Worm (Caenorhabditis elegans) whole organism, late embryonic: ENCODE results near the gene tag-250.

ENCODE experiments used
- F13H6.1 ChIP-seq: sonication (generic microtip); optimal IDR thresholded peaks from 2 replicates; lab custom pipeline; 2016; ENCODE audit warnings: missing genetic modification characterization, missing compliant biosample characterization
- K02D7.2 ChIP-seq: sonication (generic microtip); optimal IDR thresholded peaks from 2 replicates; lab custom pipeline; 2017; ENCODE audit warnings: mild to moderate bottlenecking, missing genetic modification characterization, missing compliant biosample characterization
- Y22D7AL.16 ChIP-seq: sonication (generic microtip); optimal IDR thresholded peaks from 2 replicates; lab custom pipeline; 2016; ENCODE audit warnings: missing genetic modification characterization, missing compliant biosample characterization
- ama-1 ChIP-seq: fragments of 150-350 bp; optimal IDR thresholded peaks from 2 replicates; lab custom pipeline; 2014
- ceh-14 ChIP-seq: sonication (generic microtip); optimal IDR thresholded peaks from 2 replicates; lab custom pipeline; 2016; ENCODE audit warnings: missing genotype, missing genetic modification characterization, missing compliant biosample characterization
- ceh-18 ChIP-seq: sonication (generic microtip); optimal IDR thresholded peaks from 2 replicates; lab custom pipeline; 2016; ENCODE audit warnings: missing genetic modification characterization, missing compliant biosample characterization
- ceh-19 ChIP-seq: fragments of 200-800 bp; sonication (Bioruptor generic); optimal IDR thresholded peaks from 2 replicates; lab custom pipeline; 2018; ENCODE audit warnings: mild to moderate bottlenecking, missing genetic modification characterization, missing compliant biosample characterization
- ceh-2 ChIP-seq: sonication (generic microtip); optimal IDR thresholded peaks from 2 replicates; lab custom pipeline; 2016; ENCODE audit warnings: missing genotype, missing genetic modification characterization, missing compliant biosample characterization
- ceh-24 ChIP-seq: sonication (generic microtip); optimal IDR thresholded peaks from 2 replicates; lab custom pipeline; 2016; ENCODE audit warnings: mild to moderate bottlenecking, missing genetic modification characterization, missing compliant biosample characterization
- ceh-30 ChIP-seq: fragments of 150-350 bp; optimal IDR thresholded peaks from 2 replicates; lab custom pipeline; 2014; ENCODE audit warnings: missing biosample characterization, missing genetic modification characterization
- ceh-31 ChIP-seq: sonication (generic microtip); optimal IDR thresholded peaks from 2 replicates; lab custom pipeline; 2016; ENCODE audit warnings: missing genetic modification characterization, missing compliant biosample characterization
- ceh-34 ChIP-seq: sonication (generic microtip); optimal IDR thresholded peaks from 2 replicates; lab custom pipeline; 2016; ENCODE audit warnings: mild to moderate bottlenecking, missing genetic modification characterization, missing compliant biosample characterization
- che-1 ChIP-seq: sonication (generic microtip); optimal IDR thresholded peaks from 2 replicates; lab custom pipeline; 2016; ENCODE audit warnings: mild to moderate bottlenecking, missing genetic modification characterization, missing compliant biosample characterization
- elt-2 ChIP-seq: sonication (generic microtip); optimal IDR thresholded peaks from 2 replicates; lab custom pipeline; 2016; ENCODE audit warnings: missing genetic modification reagents, missing genetic modification characterization, missing compliant biosample characterization
- elt-4 ChIP-seq: sonication (generic microtip); optimal IDR thresholded peaks from 2 replicates; lab custom pipeline; 2016; ENCODE audit warnings: missing genetic modification characterization, missing compliant biosample characterization
- ets-4 ChIP-seq: sonication (generic microtip); optimal IDR thresholded peaks from 2 replicates; lab custom pipeline; 2016; ENCODE audit warnings: missing genetic modification characterization, missing compliant biosample characterization
- fax-1 ChIP-seq: sonication (generic microtip); optimal IDR thresholded peaks from 2 replicates; lab custom pipeline; 2016; ENCODE audit warnings: missing genotype, missing genetic modification characterization, missing compliant biosample characterization
- fkh-10 ChIP-seq: fragments of 150-350 bp; optimal IDR thresholded peaks from 2 replicates; lab custom pipeline; 2014; ENCODE audit warnings: missing biosample characterization, missing genetic modification reagents, missing genetic modification characterization
- hlh-13 ChIP-seq: fragments of 200-800 bp; sonication (Bioruptor generic); optimal IDR thresholded peaks from 2 replicates; lab custom pipeline; 2018; ENCODE audit warnings: mild to moderate bottlenecking, missing genetic modification characterization, missing compliant biosample characterization
- hlh-30 ChIP-seq: sonication (generic microtip); optimal IDR thresholded peaks from 2 replicates; lab custom pipeline; 2017; ENCODE audit warnings: antibody characterized with exemption, missing genetic modification characterization, missing compliant biosample characterization; ENCODE audit not compliant: insufficient read depth
- hlh-6 ChIP-seq: sonication (generic microtip); optimal IDR thresholded peaks from 2 replicates; lab custom pipeline; 2016; ENCODE audit warnings: missing genotype, missing genetic modification characterization, missing compliant biosample characterization
- hlh-8 ChIP-seq: sonication (generic microtip); optimal IDR thresholded peaks from 2 replicates; lab custom pipeline; 2016; ENCODE audit warnings: missing genotype, missing genetic modification characterization, missing compliant biosample characterization
- madf-2 ChIP-seq: sonication (generic microtip); optimal IDR thresholded peaks from 2 replicates; lab custom pipeline; 2017; ENCODE audit warnings: missing genetic modification characterization, missing compliant biosample characterization
- mec-3 ChIP-seq: sonication (generic microtip); optimal IDR thresholded peaks from 2 replicates; lab custom pipeline; 2016; ENCODE audit warnings: borderline replicate concordance, missing genetic modification characterization, missing compliant biosample characterization
- nfya-1 ChIP-seq: sonication (generic microtip); optimal IDR thresholded peaks from 2 replicates; lab custom pipeline; 2017; ENCODE audit warnings: missing genetic modification characterization, mild to moderate bottlenecking, missing compliant biosample characterization, antibody characterized with exemption, moderate library complexity
- nhr-232 ChIP-seq: sonication (generic microtip); optimal IDR thresholded peaks from 2 replicates; lab custom pipeline; 2016; ENCODE audit warnings: missing genetic modification characterization, missing compliant biosample characterization
- odd-2 ChIP-seq: sonication (generic microtip); optimal IDR thresholded peaks from 2 replicates; lab custom pipeline; 2017; ENCODE audit warnings: antibody characterized with exemption, mild to moderate bottlenecking, missing genetic modification characterization, missing compliant biosample characterization
- pag-3 ChIP-seq: sonication (generic microtip); optimal IDR thresholded peaks from 2 replicates; lab custom pipeline; 2016; ENCODE audit warnings: missing compliant biosample characterization, missing genetic modification characterization, borderline replicate concordance
- pax-1 ChIP-seq: fragments of 150-350 bp; optimal IDR thresholded peaks from 2 replicates; lab custom pipeline; 2014; ENCODE audit warnings: missing biosample characterization, missing genetic modification characterization
- pha-4 ChIP-seq: fragments of 150-350 bp; optimal IDR thresholded peaks from 2 replicates; lab custom pipeline; 2018; ENCODE audit warnings: missing biosample characterization, missing genetic modification reagents, missing genetic modification characterization
- pros-1 ChIP-seq: fragments of 150-350 bp; optimal IDR thresholded peaks from 2 replicates; lab custom pipeline; 2014; ENCODE audit warnings: missing biosample characterization, missing genetic modification reagents, missing genetic modification characterization
- ref-2 ChIP-seq: sonication (generic microtip); optimal IDR thresholded peaks from 2 replicates; lab custom pipeline; 2016; ENCODE audit warnings: missing genetic modification characterization, missing compliant biosample characterization
- rnt-1 ChIP-seq: sonication (generic microtip); optimal IDR thresholded peaks from 2 replicates; lab custom pipeline; 2016; ENCODE audit warnings: missing genetic modification characterization, missing compliant biosample characterization
- syd-9 ChIP-seq: sonication (generic microtip); optimal IDR thresholded peaks from 2 replicates; lab custom pipeline; 2016; ENCODE audit warnings: mild to moderate bottlenecking, missing genetic modification characterization, moderate library complexity, missing compliant biosample characterization
- tbx-2 ChIP-seq: sonication (generic microtip); optimal IDR thresholded peaks from 2 replicates; lab custom pipeline; 2016; ENCODE audit warnings: missing genetic modification characterization, missing compliant biosample characterization
- unc-3 ChIP-seq, 2 experiments: fragments of 200-800 bp in 1 of 2; sonication (Bioruptor generic) in 1 of 2; sonication (generic microtip) in 1 of 2; conservative IDR thresholded peaks in 1 of 2; optimal IDR thresholded peaks in 1 of 2; 2 replicates each; pipeline versions ENCODE4 v1.3.6 to Lab custom; 2016 to 2022; ENCODE audit warnings: missing compliant biosample characterization in 2 of 2, missing genetic modification characterization in 2 of 2, missing genetic modification reagents in 1 of 2
- unc-42 ChIP-seq: sonication (generic microtip); optimal IDR thresholded peaks from 2 replicates; lab custom pipeline; 2016; ENCODE audit warnings: missing genotype, missing genetic modification characterization, missing compliant biosample characterization
- unc-55 ChIP-seq: sonication (generic microtip); optimal IDR thresholded peaks from 2 replicates; lab custom pipeline; 2017; ENCODE audit warnings: missing biosample characterization, missing genetic modification reagents, missing genetic modification characterization
- unc-86 ChIP-seq: sonication (generic microtip); optimal IDR thresholded peaks from 2 replicates; lab custom pipeline; 2016; ENCODE audit warnings: missing genetic modification characterization, missing compliant biosample characterization

Gene tag-250

DNA sequence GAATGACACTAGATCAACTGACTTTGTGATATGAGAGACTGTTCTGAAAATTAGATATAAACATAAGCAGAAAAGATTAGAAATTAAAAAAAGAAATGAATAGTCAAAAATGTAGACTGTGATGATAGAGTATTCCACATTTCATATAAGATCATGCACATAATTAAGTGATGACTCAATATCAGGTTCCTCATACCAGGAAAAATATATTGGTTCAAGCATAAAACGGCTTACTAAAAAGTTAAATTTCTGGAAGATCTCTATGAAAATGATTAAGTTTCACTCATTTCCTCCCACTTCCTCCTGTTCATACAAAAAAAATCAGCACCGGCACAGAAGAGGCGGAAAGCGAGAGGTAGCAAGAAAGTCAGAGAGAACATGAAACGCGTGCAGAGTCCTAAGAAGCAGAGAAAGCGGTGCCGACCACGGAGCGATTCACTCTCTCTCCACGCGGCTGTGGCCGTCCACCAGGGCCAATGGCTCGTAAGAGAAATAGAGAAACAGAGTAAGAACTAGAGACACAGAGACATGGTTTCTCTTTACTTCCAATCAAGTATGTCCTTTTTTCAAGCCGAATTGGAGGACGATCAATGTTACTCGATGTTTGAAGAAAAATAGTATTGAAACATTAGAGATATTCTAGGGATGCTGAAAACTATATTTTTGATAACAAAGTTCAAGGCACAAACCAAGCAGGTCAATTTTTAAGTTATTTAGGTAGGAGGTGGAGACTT lies 33.0 kb downstream of the tag-250 start, which contains the start of the genes ZK688.5 and fahd-1:
Gene ZK688.5, minus strand, starts transcription at position 51 of the 734 bp plus-strand sequence.
Gene fahd-1, plus strand, starts transcription at position 684 of the 734 bp plus-strand sequence.
- peak; percentile 79 for TF ChIP-seq ceh-18 (tag; lab: Kevin White, UChicago)
- TF ChIP-seq unc-42 (tag; lab: Kevin White, UChicago), result no peak
- peak; percentile 78 for TF ChIP-seq ceh-31 (tag; lab: Kevin White, UChicago)
- TF ChIP-seq ref-2 (tag; lab: Kevin White, UChicago), result peak; percentile 57
- no peak for TF ChIP-seq pha-4 (tag; lab: Kevin White, UChicago)
- peak; percentile 66 for TF ChIP-seq unc-55 (GFP tag; lab: Kevin White, UChicago)
- TF ChIP-seq ceh-19, result no peak
- no peak for TF ChIP-seq hlh-6 (tag; lab: Kevin White, UChicago)
- TF ChIP-seq fkh-10 (GFP tag; lab: Kevin White, UChicago), result no peak
- TF ChIP-seq unc-86, result no peak
- TF ChIP-seq pag-3 (tag; lab: Kevin White, UChicago), result no peak
- no peak for TF ChIP-seq hlh-13 (GFP tag; lab: Kevin White, UChicago)
- TF ChIP-seq ets-4, result peak; percentile 21
- TF ChIP-seq madf-2 (tag; lab: Kevin White, UChicago), result no peak
- no peak for TF ChIP-seq mec-3 (tag; lab: Kevin White, UChicago)
- peak; percentile 91 for TF ChIP-seq nfya-1 (tag; lab: Kevin White, UChicago)
- TF ChIP-seq Y22D7AL.16 (tag; lab: Kevin White, UChicago), result no peak
- peak; percentile 19 for TF ChIP-seq F13H6.1 (tag; lab: Kevin White, UChicago)
- TF ChIP-seq hlh-8 (tag; lab: Kevin White, UChicago), result no peak
- TF ChIP-seq hlh-30 (tag; lab: Kevin White, UChicago), result peak; percentile 61
- no peak for TF ChIP-seq nhr-232
- no peak for TF ChIP-seq K02D7.2 (tag; lab: Kevin White, UChicago)
- TF ChIP-seq rnt-1 (tag; lab: Kevin White, UChicago), result peak; percentile 61
- TF ChIP-seq ceh-34 (tag; lab: Kevin White, UChicago), result peak; percentile 80
- TF ChIP-seq ceh-2 (tag; lab: Kevin White, UChicago), result peak; percentile 31
- no peak for TF ChIP-seq fax-1
- peak; percentile 36 for TF ChIP-seq ceh-14 (tag; lab: Kevin White, UChicago)
- TF ChIP-seq odd-2 (tag; lab: Kevin White, UChicago), result no peak
- TF ChIP-seq syd-9 (tag; lab: Kevin White, UChicago), result peak; percentile 16
- TF ChIP-seq tbx-2 (tag; lab: Kevin White, UChicago), result peak; percentile 63
- no peak for TF ChIP-seq pax-1 (tag; lab: Kevin White, UChicago)
- no peak for TF ChIP-seq unc-3 (GFP tag; conservative IDR thresholded peaks at IDR 0.05; lab: Robert Waterston, UW)
- TF ChIP-seq unc-3 (tag; optimal IDR thresholded peaks at IDR 0.05; lab: Kevin White, UChicago), result no peak
- peak; percentile 65 for TF ChIP-seq elt-2 (tag; lab: Kevin White, UChicago)
- no peak for TF ChIP-seq ceh-24
- no peak for TF ChIP-seq pros-1 (tag; lab: Kevin White, UChicago)
- no peak for TF ChIP-seq ama-1 (lab: Kevin White, UChicago)

DNA sequence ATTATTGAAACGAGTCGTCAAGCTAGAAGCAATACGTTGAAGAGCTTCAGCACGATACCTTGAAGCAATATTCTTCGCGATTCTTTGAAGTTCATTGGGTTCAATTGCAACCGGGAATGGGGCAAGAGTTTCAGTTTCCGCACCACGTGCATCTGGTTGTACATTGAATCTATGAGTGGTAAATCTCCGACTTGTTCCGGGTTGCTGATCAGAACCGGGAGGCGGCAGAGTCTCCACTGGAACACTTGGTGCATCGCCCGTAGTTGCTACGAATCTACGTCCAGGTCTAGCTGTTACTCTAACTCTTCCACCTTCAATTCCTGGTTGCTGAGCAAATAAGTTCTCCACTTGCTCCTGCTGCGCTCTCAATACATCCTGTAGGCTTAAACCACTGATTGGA lies 35.7 kb downstream of the tag-250 start:
- TF ChIP-seq F13H6.1 (tag; lab: Kevin White, UChicago) (no peak), hlh-13 (GFP tag; lab: Kevin White, UChicago) (no peak)

DNA sequence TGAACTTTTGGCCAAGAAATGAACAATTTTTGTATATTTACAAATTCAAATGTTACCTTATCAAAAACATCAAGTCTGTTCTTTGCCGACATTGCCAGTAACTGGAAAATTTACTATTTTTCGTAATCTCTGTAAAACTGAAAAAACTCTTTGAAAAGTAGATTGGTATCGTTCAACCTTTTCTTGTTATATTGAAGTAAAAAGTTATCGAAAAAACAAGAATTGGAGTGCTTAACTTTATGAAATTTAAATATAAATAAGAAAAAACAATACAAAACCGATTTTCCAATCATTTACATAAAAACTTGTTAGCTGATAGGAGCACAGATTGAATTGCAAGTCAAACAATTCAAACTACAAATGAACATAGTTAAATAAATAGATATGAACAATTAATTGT lies 39.9 kb downstream of the tag-250 start, which contains the start of gene ZK688.11:
Gene ZK688.11, minus strand, starts transcription at position 101 of the 400 bp plus-strand sequence.
- TF ChIP-seq ref-2 (tag; lab: Kevin White, UChicago) (no peak), hlh-6 (tag; lab: Kevin White, UChicago) (no peak), ceh-30 (no peak), ceh-31 (tag; lab: Kevin White, UChicago) (no peak), che-1 (no peak), elt-4 (tag; lab: Kevin White, UChicago) (no peak)
